Worm (Caenorhabditis elegans): ENCODE measurements around the gene slc-9B.1.

- no peak for TF ChIP-seq pes-1 (GFP tag; IDR thresholded peaks at IDR 0.05)
- TF ChIP-seq F13C5.2 (tag; optimal IDR thresholded peaks at IDR 0.05): no peak
- TF ChIP-seq ama-1 (optimal IDR thresholded peaks at IDR 0.05): no peak
Measured at ce11 chrX:10315905-10316304, 36.5 kb downstream of the slc-9B.1 start, which contains the start of gene F41E7.9.

Data from whole organism, early embryonic.